Worm (Caenorhabditis elegans) whole organism, L2 larva: ENCODE measurements around the gene best-20.

Experiments
- ceh-82 ChIP-seq: fragments of 150-350 bp; optimal IDR thresholded peaks from 2 replicates; lab custom pipeline; 2014; ENCODE audit warnings: missing biosample characterization, missing genetic modification characterization
- fos-1 ChIP-seq: fragments of 150-350 bp; optimal IDR thresholded peaks from 2 replicates; lab custom pipeline; 2014; ENCODE audit warnings: missing biosample characterization, missing genetic modification characterization
- gmeb-1 ChIP-seq: fragments of 150-350 bp; optimal IDR thresholded peaks from 2 replicates; lab custom pipeline; 2014; ENCODE audit warnings: missing biosample characterization, missing genetic modification characterization
- lin-39 ChIP-seq: fragments of 150-350 bp; optimal IDR thresholded peaks from 2 replicates; lab custom pipeline; 2014; ENCODE audit warnings: missing biosample characterization, missing genetic modification reagents, missing genetic modification characterization
- nhr-11 ChIP-seq: fragments of 150-350 bp; optimal IDR thresholded peaks from 2 replicates; lab custom pipeline; 2014; ENCODE audit warnings: missing biosample characterization, missing genetic modification characterization
- nhr-21 ChIP-seq: fragments of 150-350 bp; optimal IDR thresholded peaks from 2 replicates; lab custom pipeline; 2014; ENCODE audit warnings: missing biosample characterization, missing genetic modification characterization
- nhr-25 ChIP-seq: fragments of 150-350 bp; sonication (generic microtip); optimal IDR thresholded peaks from 3 replicates; lab custom pipeline; 2014; ENCODE audit warnings: missing biosample characterization, missing genetic modification characterization
- nhr-77 ChIP-seq: fragments of 150-350 bp; optimal IDR thresholded peaks from 2 replicates; lab custom pipeline; 2014; ENCODE audit warnings: missing biosample characterization, missing genetic modification characterization
- peb-1 ChIP-seq: fragments of 150-350 bp; optimal IDR thresholded peaks from 2 replicates; lab custom pipeline; 2014; ENCODE audit warnings: missing biosample characterization, missing genetic modification characterization
- snpc-4 ChIP-seq: fragments of 150-350 bp; optimal IDR thresholded peaks from 2 replicates; lab custom pipeline; 2014; ENCODE audit warnings: missing biosample characterization, missing genetic modification characterization
- unc-62 ChIP-seq: fragments of 150-350 bp; optimal IDR thresholded peaks from 2 replicates; lab custom pipeline; 2014; ENCODE audit warnings: missing biosample characterization, missing genetic modification reagents, missing genetic modification characterization
- ztf-11 ChIP-seq: sonication (generic microtip); optimal IDR thresholded peaks from 2 replicates; lab custom pipeline; 2017; ENCODE audit warnings: missing biosample characterization, missing genetic modification characterization
- ztf-4 ChIP-seq: fragments of 150-350 bp; optimal IDR thresholded peaks from 2 replicates; lab custom pipeline; 2014; ENCODE audit warnings: missing biosample characterization, missing genetic modification characterization

DNA sequence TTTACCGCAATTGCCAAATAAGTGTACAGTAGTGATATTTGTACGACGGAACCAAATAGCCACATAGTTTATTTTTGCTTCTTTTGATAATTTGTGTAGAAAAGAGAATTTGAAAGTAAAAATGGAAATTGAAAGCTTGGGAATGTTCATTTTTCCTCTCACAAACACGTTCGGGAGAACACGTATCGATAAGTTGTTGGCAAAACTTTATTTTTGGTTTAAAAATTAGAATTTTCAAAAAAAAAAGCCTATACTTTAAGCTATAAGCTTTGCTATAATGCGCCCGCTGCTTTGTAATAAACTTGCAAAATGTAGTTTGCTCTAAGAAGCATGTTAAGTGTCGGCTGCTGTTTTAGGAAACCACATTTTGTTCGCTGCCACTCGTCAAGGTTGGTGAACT, 666 bp upstream of the best-20 start, which contains the start of gene Y37E11AR.7:
- TF ChIP-seq snpc-4 (tag; lab: Kevin White, UChicago) (no peak), nhr-77 (tag; lab: Kevin White, UChicago) (no peak), gmeb-1 (no peak), nhr-25 (no peak), peb-1 (no peak), lin-39 (tag; lab: Kevin White, UChicago) (no peak), ztf-11 (tag; lab: Kevin White, UChicago) (no peak), ztf-4 (tag; lab: Kevin White, UChicago) (no peak), nhr-21 (no peak), nhr-11 (no peak), ceh-82 (tag; lab: Kevin White, UChicago) (no peak), fos-1 (tag; lab: Kevin White, UChicago) (no peak), unc-62 (GFP tag; lab: Kevin White, UChicago) (no peak)
